Comparison of ENCODE assay signal across 4 fruit fly cellular contexts in the genomic region with DNA sequence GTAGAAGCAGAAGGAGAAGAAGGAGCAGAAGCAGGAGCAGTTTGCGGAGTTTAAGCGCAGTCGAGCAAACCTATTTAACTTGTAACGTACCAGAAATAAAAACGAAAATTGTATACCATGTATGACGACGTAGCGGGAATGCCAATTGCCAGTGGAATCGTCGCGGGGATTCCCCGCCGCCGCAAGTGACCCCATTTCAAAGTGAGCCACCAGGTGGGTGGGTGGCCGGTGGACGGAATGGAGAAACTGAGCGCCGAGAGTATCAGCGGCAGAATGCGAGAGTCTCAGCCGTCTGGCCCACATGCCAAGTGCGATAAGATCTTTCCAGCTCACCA.
A peak's percentile ranks its signal among the peaks of the same experiment; 100 is the strongest.
TF ChIP-seq lines count a peak whose summit lies in the region.

No protein-coding gene starts in this region.

- no peak for TF ChIP-seq CTCF in whole organism, embryonic (GFP tag; optimal IDR thresholded peaks at IDR 0.05; lab: Kevin White, UChicago)

TF ChIP-seq in whole organism, 6 proteins besides CTCF, POLR2A, EP300 and RAD21:
- TF ChIP-seq EcR (GFP tag; optimal IDR thresholded peaks at IDR 0.05; lab: Kevin White, UChicago) (no peak), Dll (optimal IDR thresholded peaks at IDR 0.05; lab: Kevin White, UChicago) (peak; percentile 3), usp (GFP tag; optimal IDR thresholded peaks at IDR 0.05; lab: Kevin White, UChicago) (no peak)

TF ChIP-seq in whole organism, embryonic, 481 proteins besides CTCF, POLR2A, EP300 and RAD21:
- 0 out of 2 replicates have a peak, but pooled peaks have one; percentile 22 for TF ChIP-seq crol (GFP tag; IDR thresholded peaks at IDR 0.05; lab: Robert Waterston, UW)
- peak; percentile 71 for TF ChIP-seq CG12769 (tag; optimal IDR thresholded peaks at IDR 0.05; lab: Kevin White, UChicago)
- TF ChIP-seq CG10321 (GFP tag; IDR thresholded peaks at IDR 0.05; lab: Robert Waterston, UW), result 0 out of 2 replicates have a peak, but pooled peaks have one; percentile 12
- no peak for TF ChIP-seq Bdp1 (GFP tag; optimal IDR thresholded peaks at IDR 0.05; lab: Kevin White, UChicago)
- peak; percentile 73 for TF ChIP-seq grn (GFP tag; optimal IDR thresholded peaks at IDR 0.05; lab: Kevin White, UChicago)

TF ChIP-seq in whole organism, pupa, 21 proteins besides CTCF, POLR2A, EP300 and RAD21:
- TF ChIP-seq CG4496 (GFP tag; IDR thresholded peaks at IDR 0.05; lab: Robert Waterston, UW) (0 out of 3 replicates have a peak, but pooled peaks have one; percentile 27), CG17806 (tag; optimal IDR thresholded peaks at IDR 0.05; lab: Kevin White, UChicago) (no peak), D1 (tag; optimal IDR thresholded peaks at IDR 0.05; lab: Kevin White, UChicago) (no peak)

TF ChIP-seq in whole organism, wandering third instar larva, 38 proteins besides CTCF, POLR2A, EP300 and RAD21:
- TF ChIP-seq Sp1 (GFP tag; optimal IDR thresholded peaks at IDR 0.05; lab: Kevin White, UChicago) (no peak), brk (GFP tag; optimal IDR thresholded peaks at IDR 0.05; lab: Kevin White, UChicago) (no peak), GATAd (GFP tag; optimal IDR thresholded peaks at IDR 0.05; lab: Kevin White, UChicago) (no peak), Rel (GFP tag; optimal IDR thresholded peaks at IDR 0.05; lab: Kevin White, UChicago) (no peak), Rel (tag; optimal IDR thresholded peaks at IDR 0.05; lab: Kevin White, UChicago) (peak; percentile 95), dmrt93B (GFP tag; optimal IDR thresholded peaks at IDR 0.05; lab: Kevin White, UChicago) (no peak), lola (GFP tag; optimal IDR thresholded peaks at IDR 0.05; lab: Kevin White, UChicago) (no peak)
